Worm (Caenorhabditis elegans): ENCODE results near the gene C16C8.20.
"Not testable (repeated sequence)": the region's sequence is repeated elsewhere in the genome, so short reads cannot be mapped to it uniquely, and the experiment has no call there.

Gene C16C8.20

DNA sequence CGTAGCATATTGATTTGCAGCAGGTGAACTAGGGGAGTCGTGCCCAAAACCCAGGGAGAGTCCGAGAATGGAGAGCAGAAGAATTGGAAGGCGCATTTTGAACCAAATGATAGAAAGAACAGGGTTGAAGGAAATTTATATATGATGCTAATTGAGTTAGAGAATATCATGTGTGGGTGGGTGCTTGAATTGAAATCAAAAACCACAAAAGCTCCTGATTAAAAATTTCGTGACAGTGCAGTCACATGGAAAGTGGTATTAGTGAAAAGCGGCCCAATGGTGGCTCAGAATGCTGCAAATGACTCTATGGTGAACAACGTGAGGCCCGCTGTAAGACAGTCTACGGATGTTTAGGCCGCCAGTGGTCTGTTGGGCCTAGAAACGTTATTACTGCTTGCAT lies 14.8 kb downstream of the C16C8.20 start, which contains the start of gene C16C8.8:
TSS of gene C16C8.8 (minus strand) at position 101 of the 400 bp plus-strand sequence.
- no peak for TF ChIP-seq ama-1 (optimal IDR thresholded peaks at IDR 0.05)
- TF ChIP-seq pqm-1 (tag; optimal IDR thresholded peaks at IDR 0.05), result no peak
- TF ChIP-seq efl-1 (optimal IDR thresholded peaks at IDR 0.05), result no peak
- TF ChIP-seq efl-1 (GFP tag; optimal IDR thresholded peaks at IDR 0.05 in 1 of 2), result no peak
- no peak for TF ChIP-seq lsy-2 (tag; optimal IDR thresholded peaks at IDR 0.05)
- no peak for TF ChIP-seq fkh-4 (tag; optimal IDR thresholded peaks at IDR 0.05; ENCODE audit: borderline replicate concordance)
- TF ChIP-seq aly-2 (tag; optimal IDR thresholded peaks at IDR 0.05), result no peak
- no peak for TF ChIP-seq C04F5.9 (tag; optimal IDR thresholded peaks at IDR 0.05)
- no peak for TF ChIP-seq lin-39 (tag; optimal IDR thresholded peaks at IDR 0.05)
- no peak for TF ChIP-seq nhr-237 (tag; optimal IDR thresholded peaks at IDR 0.05)
- TF ChIP-seq ceh-63 (GFP tag; optimal IDR thresholded peaks at IDR 0.05), result no peak

DNA sequence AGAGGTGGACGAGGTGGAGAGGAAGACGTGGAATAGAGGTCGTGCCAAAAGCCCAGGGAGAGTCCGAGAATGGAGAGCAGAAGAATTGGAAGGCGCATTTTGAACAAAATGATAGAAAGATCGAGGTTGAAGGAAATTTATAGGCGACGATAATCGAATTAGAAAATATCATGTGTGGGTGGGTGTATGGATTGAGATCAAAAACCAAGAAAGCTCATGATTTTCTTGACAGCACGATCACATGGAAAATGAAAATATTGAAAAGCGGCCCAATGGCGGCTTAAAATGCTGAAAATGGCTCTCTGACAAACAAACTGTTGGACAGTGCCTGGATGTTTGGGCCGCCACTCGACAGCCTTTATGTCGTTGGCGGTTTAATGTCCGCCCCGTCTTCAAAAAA lies 16.4 kb downstream of the C16C8.20 start, which contains the start of gene C16C8.9:
TSS of gene C16C8.9 (minus strand) at position 101 of the 400 bp plus-strand sequence.
- TF ChIP-seq isw-1 (GFP tag; IDR thresholded peaks at IDR 0.05), result no peak
- no peak for TF ChIP-seq ces-1 (GFP tag; optimal IDR thresholded peaks at IDR 0.05)
- TF ChIP-seq nhr-85 (tag), result no peak
- TF ChIP-seq dpl-1 (GFP tag; optimal IDR thresholded peaks at IDR 0.05), result no peak
- TF ChIP-seq efl-1 (optimal IDR thresholded peaks at IDR 0.05), result no peak
- no peak for TF ChIP-seq efl-1 (GFP tag; optimal IDR thresholded peaks at IDR 0.05 in 1 of 2)
- no peak for TF ChIP-seq ceh-8 (GFP tag; optimal IDR thresholded peaks at IDR 0.05)
- TF ChIP-seq aha-1 (tag; optimal IDR thresholded peaks at IDR 0.05), result no peak
- no peak for TF ChIP-seq pqm-1 (tag; optimal IDR thresholded peaks at IDR 0.05)
- TF ChIP-seq skn-1 (tag; optimal IDR thresholded peaks at IDR 0.05), result no peak
- TF ChIP-seq ztf-11 (tag; optimal IDR thresholded peaks at IDR 0.05), result no peak
- TF ChIP-seq ama-1 (optimal IDR thresholded peaks at IDR 0.05), result no peak
- TF ChIP-seq swsn-7 (tag; optimal IDR thresholded peaks at IDR 0.05), result no peak
- TF ChIP-seq Y116A8C.19 (tag; optimal IDR thresholded peaks at IDR 0.05; ENCODE audit: borderline replicate concordance), result no peak
- no peak for TF ChIP-seq nhr-12 (tag; optimal IDR thresholded peaks at IDR 0.05)
- no peak for TF ChIP-seq lin-39 (tag; optimal IDR thresholded peaks at IDR 0.05)

DNA sequence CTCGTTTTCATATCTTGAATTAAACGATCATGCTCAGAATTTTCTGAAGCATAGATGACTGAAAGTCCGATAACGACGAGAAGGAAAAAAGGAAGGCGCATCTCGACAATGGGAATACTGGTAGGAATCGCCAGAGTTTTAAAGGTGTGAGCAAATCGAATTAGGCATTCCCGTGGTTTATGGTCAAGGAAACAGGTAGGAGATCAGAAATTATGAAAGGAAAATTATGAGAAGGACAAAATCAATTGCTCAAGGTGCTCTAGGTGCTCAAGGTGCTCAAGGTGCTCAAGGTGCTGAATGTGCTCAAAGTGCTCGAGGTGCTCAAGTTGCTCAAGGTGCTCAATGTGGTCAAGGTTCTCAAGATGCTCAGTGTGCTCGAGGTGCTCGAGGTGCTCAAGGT lies 17.8 kb downstream of the C16C8.20 start, which contains the start of gene C16C8.10:
TSS of gene C16C8.10 (minus strand) at position 101 of the 400 bp plus-strand sequence.
- not testable (repeated sequence) for TF ChIP-seq sox-4 (tag; optimal IDR thresholded peaks at IDR 0.05); ceh-88 (GFP tag; IDR thresholded peaks at IDR 0.05); swsn-7 (tag; optimal IDR thresholded peaks at IDR 0.05)

DNA sequence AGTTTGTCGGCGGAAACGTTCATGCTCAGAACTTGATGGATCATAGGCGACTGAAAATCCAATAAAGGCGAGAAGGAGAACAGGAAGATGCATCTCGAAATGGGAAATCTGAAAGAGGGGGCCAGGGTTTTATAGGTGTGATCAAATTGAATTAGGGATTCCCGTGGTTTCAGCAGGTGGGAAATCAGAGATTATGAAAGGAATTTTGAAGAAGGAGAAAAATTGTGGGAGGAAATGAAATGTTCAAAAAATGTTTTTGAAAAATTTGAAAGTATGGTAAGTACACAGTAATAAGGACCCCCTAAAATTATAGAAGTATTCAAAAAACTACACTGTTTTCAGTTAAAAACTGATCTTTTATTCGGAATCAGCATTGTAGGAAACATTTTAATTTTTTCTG lies 23.8 kb downstream of the C16C8.20 start, which contains the start of gene Y49F6B.20:
TSS of gene Y49F6B.20 (minus strand) at position 101 of the 400 bp plus-strand sequence.
- TF ChIP-seq nhr-19 (GFP tag; conservative IDR thresholded peaks at IDR 0.05) (no peak), jun-1 (tag; optimal IDR thresholded peaks at IDR 0.05) (no peak), lin-39 (tag; optimal IDR thresholded peaks at IDR 0.05) (no peak), egl-27 (tag; optimal IDR thresholded peaks at IDR 0.05) (no peak), nhr-47 (tag; optimal IDR thresholded peaks at IDR 0.05) (no peak), lir-3 (tag; optimal IDR thresholded peaks at IDR 0.05; ENCODE audit: poor library complexity) (no peak), isw-1 (GFP tag; IDR thresholded peaks at IDR 0.05) (no peak), ama-1 (optimal IDR thresholded peaks at IDR 0.05) (no peak), unc-86 (tag; optimal IDR thresholded peaks at IDR 0.05) (no peak), nhr-76 (tag; optimal IDR thresholded peaks at IDR 0.05) (no peak), C34B4.2 (tag; optimal IDR thresholded peaks at IDR 0.05) (no peak), nhr-77 (tag; optimal IDR thresholded peaks at IDR 0.05) (no peak), elt-2 (tag; optimal IDR thresholded peaks at IDR 0.05) (no peak), unc-130 (tag; optimal IDR thresholded peaks at IDR 0.05) (no peak), pag-3 (tag; optimal IDR thresholded peaks at IDR 0.05; ENCODE audit: borderline replicate concordance, insufficient read depth) (no peak), rnt-1 (tag; optimal IDR thresholded peaks at IDR 0.05) (no peak), lin-14 (GFP tag; optimal IDR thresholded peaks at IDR 0.05) (no peak), tbx-2 (tag; optimal IDR thresholded peaks at IDR 0.05) (no peak), ceh-8 (GFP tag; optimal IDR thresholded peaks at IDR 0.05) (no peak)
